Fruit fly (Drosophila melanogaster): Measurements from ENCODE around the gene Klp67A.

- TF ChIP-seq CG3919 (GFP tag; optimal IDR thresholded peaks at IDR 0.05) (no peak), fkh (GFP tag; optimal IDR thresholded peaks at IDR 0.05) (no peak), CG16779 (tag; optimal IDR thresholded peaks at IDR 0.05) (no peak), CG4318 (GFP tag; optimal IDR thresholded peaks at IDR 0.05) (no peak), CG8319 (GFP tag; optimal IDR thresholded peaks at IDR 0.05) (no peak), CG11294 (GFP tag; IDR thresholded peaks at IDR 0.05) (no peak; the same call in 1 of the 2 replicates), Ets96B (tag; optimal IDR thresholded peaks at IDR 0.05) (no peak), lz (GFP tag; optimal IDR thresholded peaks at IDR 0.05) (no peak), achi (GFP tag; optimal IDR thresholded peaks at IDR 0.05) (no peak), Sox102F (GFP tag; optimal IDR thresholded peaks at IDR 0.05) (no peak), CG11902 (GFP tag; optimal IDR thresholded peaks at IDR 0.05) (no peak), spab (GFP tag; optimal IDR thresholded peaks at IDR 0.05) (no peak), CG15336 (GFP tag; IDR thresholded peaks at IDR 0.05) (no peak), topi (GFP tag; optimal IDR thresholded peaks at IDR 0.05) (no peak)
Observed at dm6 chr3L:9339021-9339420, 27.8 kb downstream of the Klp67A start.
